Fruit fly (Drosophila melanogaster) whole organism, prepupa: ENCODE measurements around the gene Wwox.

Experiments used
- CG11762 ChIP-seq: fragments of 200-800 bp; sonication (Bioruptor generic); optimal IDR thresholded peaks from 3 replicates; lab custom pipeline; 2016; ENCODE audit warnings: missing biosample characterization, missing genetic modification characterization; ENCODE audit not compliant: insufficient read depth
- CG11902 ChIP-seq: fragments of 200-800 bp; sonication (Bioruptor generic); optimal IDR thresholded peaks from 3 replicates; lab custom pipeline; 2016; ENCODE audit warnings: missing biosample characterization, missing genetic modification characterization
- CG1621 ChIP-seq: fragments of 200-800 bp; sonication (Bioruptor generic); optimal IDR thresholded peaks from 3 replicates; lab custom pipeline; 2018; ENCODE audit warnings: missing biosample characterization, mild to moderate bottlenecking, missing genetic modification characterization
- CG4318 ChIP-seq: fragments of 200-800 bp; sonication (Bioruptor generic); optimal IDR thresholded peaks from 3 replicates; lab custom pipeline; 2017; ENCODE audit warnings: missing biosample characterization, mild to moderate bottlenecking, missing genetic modification characterization
- Smox ChIP-seq: fragments of 200-800 bp; sonication (Bioruptor generic); optimal IDR thresholded peaks from 3 replicates; lab custom pipeline; 2016; ENCODE audit warnings: missing biosample characterization, missing genetic modification characterization
- achi ChIP-seq: fragments of 200-800 bp; sonication (Bioruptor generic); optimal IDR thresholded peaks from 3 replicates; lab custom pipeline; 2016; ENCODE audit warnings: missing biosample characterization, missing genetic modification characterization

dm6 chr2L:7976738-7977137 lies 27.3 kb downstream of the Wwox start:
- TF ChIP-seq Smox (GFP tag; lab: Kevin White, UChicago) (no peak), CG11902 (GFP tag; lab: Kevin White, UChicago) (no peak), CG11762 (no peak), achi (GFP tag; lab: Kevin White, UChicago) (no peak), CG1621 (tag; lab: Kevin White, UChicago) (no peak), CG4318 (GFP tag; lab: Kevin White, UChicago) (no peak)
